Fruit fly (Drosophila melanogaster) Kc167 (cell line): ENCODE results near the gene CG9717.

Experiments used
- Myc ChIP-seq: fragments of >200 bp; optimal IDR thresholded peaks from 2 replicates; lab custom pipeline; 2017; ENCODE audit warnings: missing external identifiers
- h ChIP-seq: fragments of >200 bp; optimal IDR thresholded peaks from 3 replicates; lab custom pipeline; 2018; ENCODE audit warnings: missing external identifiers
- insv ChIP-seq: fragments of >200 bp; optimal IDR thresholded peaks from 3 replicates; lab custom pipeline; 2018; ENCODE audit warnings: missing external identifiers
- psq ChIP-seq: fragments of >200 bp; optimal IDR thresholded peaks from 2 replicates; lab custom pipeline; 2017; ENCODE audit warnings: missing external identifiers

dm6 chr3R:30567215-30567614, 19.9 kb downstream of the CG9717 start:
- TF ChIP-seq h (lab: Kevin White, UChicago) (no peak), psq (lab: Kevin White, UChicago) (no peak), insv (lab: Kevin White, UChicago) (no peak), Myc (lab: Kevin White, UChicago) (no peak)
